Fruit fly (Drosophila melanogaster) whole organism: ENCODE results near the gene CG17221.

Source experiments
- CG8478 ChIP-seq: fragments of >200 bp; optimal IDR thresholded peaks from 2 replicates; lab custom pipeline; 2018; ENCODE audit warnings: inconsistent platforms
- Dll ChIP-seq: fragments of >200 bp; optimal IDR thresholded peaks from 2 replicates; lab custom pipeline; 2017
- EcR ChIP-seq, 2 experiments: fragments of >200 bp; optimal IDR thresholded peaks; 2 replicates each; lab custom pipeline; 2017; ENCODE audit warnings: missing biosample characterization in 2 of 2, missing genetic modification characterization in 2 of 2, missing genetic modification reagents in 2 of 2
- pan ChIP-seq: fragments of >200 bp; optimal IDR thresholded peaks from 2 replicates; lab custom pipeline; 2017
- usp ChIP-seq: fragments of >200 bp; optimal IDR thresholded peaks from 2 replicates; lab custom pipeline; 2017; ENCODE audit warnings: missing biosample characterization, missing genetic modification characterization, mixed read lengths

- TF ChIP-seq CG8478 (lab: Kevin White, UChicago) (no peak), Dll (lab: Kevin White, UChicago) (no peak), usp (GFP tag; lab: Kevin White, UChicago) (no peak), EcR (GFP tag; optimal IDR thresholded peaks at IDR 0.05; lab: Kevin White, UChicago) (no peak), pan (no peak)
Measured at dm6 chr2L:3057951-3058771, 18.4 kb downstream of the CG17221 start.
